Worm (Caenorhabditis elegans): ENCODE measurements around the gene mfsd-10.

DNA sequence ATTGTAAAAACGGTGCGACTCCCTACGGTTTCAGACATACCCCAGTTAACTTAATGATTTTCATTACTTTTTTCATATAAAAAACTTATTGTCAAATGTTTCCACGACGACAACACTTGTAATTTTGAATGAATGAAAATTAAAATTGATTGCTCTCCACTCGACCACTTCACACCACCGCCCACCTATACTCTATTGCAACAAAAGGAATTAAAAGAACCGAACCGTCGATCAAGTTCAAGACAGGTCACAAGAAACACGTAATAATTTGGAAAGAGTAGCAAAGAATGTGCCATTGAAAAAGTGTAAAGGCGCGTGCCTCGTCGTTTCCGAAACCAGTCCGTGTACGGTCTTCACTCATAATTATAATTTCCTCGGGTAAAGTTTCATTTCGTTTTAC, 5.9 kb downstream of the mfsd-10 start, which contains the start of gene F10D7.11:
- TF ChIP-seq nhr-77 (tag; optimal IDR thresholded peaks at IDR 0.05) (no peak), nfya-1 (tag; optimal IDR thresholded peaks at IDR 0.05; ENCODE audit: insufficient read depth) (no peak), ama-1 (optimal IDR thresholded peaks at IDR 0.05) (no peak), elt-3 (tag; optimal IDR thresholded peaks at IDR 0.05) (no peak), ztf-4 (tag; optimal IDR thresholded peaks at IDR 0.05) (no peak), nhr-12 (tag; optimal IDR thresholded peaks at IDR 0.05) (no peak), unc-39 (tag; optimal IDR thresholded peaks at IDR 0.05) (no peak), R02D3.7 (tag; optimal IDR thresholded peaks at IDR 0.05) (no peak), ztf-11 (tag; optimal IDR thresholded peaks at IDR 0.05) (no peak), tbx-2 (tag; optimal IDR thresholded peaks at IDR 0.05) (no peak), nhr-28 (tag; optimal IDR thresholded peaks at IDR 0.05) (no peak), nhr-237 (tag; optimal IDR thresholded peaks at IDR 0.05) (no peak), unc-62 (GFP tag; optimal IDR thresholded peaks at IDR 0.05) (no peak), ZK546.5 (tag; optimal IDR thresholded peaks at IDR 0.05) (no peak)

All from whole organism, L3 larva.